Fruit fly (Drosophila melanogaster) S2 (cell line): Measurements from ENCODE around the gene CG34159.

Experiments used
- CG8478 ChIP-seq: fragments of >200 bp; optimal IDR thresholded peaks from 2 replicates; lab custom pipeline; 2018
- CTCF ChIP-seq, 2 experiments: fragments of >200 bp; optimal IDR thresholded peaks; 2 replicates each; lab custom pipeline; 2018

DNA sequence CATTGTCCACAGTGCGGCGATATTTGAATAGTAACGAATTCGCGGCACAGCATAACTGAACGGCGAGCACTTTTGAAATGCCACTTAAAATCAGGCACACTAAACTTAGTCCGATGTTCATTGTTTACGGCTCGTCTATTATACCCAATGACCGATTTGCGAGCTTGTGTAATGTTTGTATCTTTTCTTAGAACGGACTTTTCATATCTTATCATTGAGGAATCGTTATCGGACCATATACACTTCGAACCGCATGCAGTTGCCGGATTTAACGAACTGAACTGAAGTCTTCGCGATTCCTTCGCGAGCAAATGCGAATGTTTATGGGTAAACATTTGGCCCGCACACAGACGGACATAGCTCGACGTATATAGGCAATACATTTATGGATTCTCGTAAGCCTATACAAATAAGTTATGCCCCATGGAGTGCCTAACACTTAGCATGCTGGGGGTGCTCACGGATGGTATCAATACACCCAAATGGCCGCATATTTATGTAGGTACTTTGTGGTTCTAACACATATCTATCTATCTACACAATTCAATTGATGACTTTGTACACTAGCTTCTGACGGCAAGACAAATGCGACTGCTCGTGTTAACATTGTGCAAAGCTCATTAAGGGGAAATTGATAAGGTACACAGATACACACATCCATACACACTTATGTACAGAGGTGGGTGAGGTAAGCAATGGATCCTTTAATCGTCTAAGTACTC, 33.8 kb upstream of the CG34159 start, which contains the start of gene mthl15:
- no peak for TF ChIP-seq CTCF (optimal IDR thresholded peaks at IDR 0.05; lab: Kevin White, UChicago)
- no peak for TF ChIP-seq CG8478 (lab: Kevin White, UChicago)
